Worm (Caenorhabditis elegans): Measurements from ENCODE around the gene F13H8.8.

- TF ChIP-seq ceh-82 (tag; optimal IDR thresholded peaks at IDR 0.05) (no peak), mdl-1 (tag; optimal IDR thresholded peaks at IDR 0.05) (no peak)
Measured at ce11 chrII:6286865-6287264, 19.0 kb upstream of the F13H8.8 start, which contains the start of gene F13H8.6.
